Fruit fly (Drosophila melanogaster) whole organism, embryonic: ENCODE data around the gene CG15418.
A peak's percentile ranks its signal among the peaks of the same experiment; 100 is the strongest.

Source experiments
- Abd-B ChIP-seq: fragments of 200-800 bp; sonication (Bioruptor generic); optimal IDR thresholded peaks from 2 replicates; lab custom pipeline; 2018; ENCODE audit warnings: missing biosample characterization, mild to moderate bottlenecking, missing genetic modification characterization, moderate library complexity
- Asciz ChIP-seq: fragments of 200-800 bp; sonication (Bioruptor generic); optimal IDR thresholded peaks from 2 replicates; lab custom pipeline; 2017; ENCODE audit warnings: missing biosample characterization, mild to moderate bottlenecking, missing genetic modification characterization, missing genetic modification reagents
- Bgb ChIP-seq: fragments of 200-800 bp; sonication (Bioruptor generic); IDR thresholded peaks from 2 replicates; pipeline ENCODE4 v1.3.6; 2022; ENCODE audit warnings: missing biosample characterization, missing genetic modification characterization; ENCODE audit not compliant: partially characterized antibody
- C15 ChIP-seq: fragments of 200-800 bp; sonication (Bioruptor generic); IDR thresholded peaks from 3 replicates; pipeline ENCODE4 v1.3.6; 2022; ENCODE audit warnings: missing biosample characterization, missing genetic modification characterization
- CG10209 ChIP-seq: fragments of 200-800 bp; sonication (Bioruptor generic); optimal IDR thresholded peaks from 3 replicates; lab custom pipeline; 2017; ENCODE audit warnings: missing biosample characterization, mild to moderate bottlenecking, missing genetic modification characterization, missing genetic modification reagents
- CG10543 ChIP-seq: fragments of 200-800 bp; sonication (Bioruptor generic); optimal IDR thresholded peaks from 3 replicates; lab custom pipeline; 2017; ENCODE audit warnings: missing biosample characterization, mild to moderate bottlenecking, missing genetic modification characterization, moderate library complexity
- CG10959 ChIP-seq: fragments of 200-800 bp; sonication (Bioruptor generic); IDR thresholded peaks from 2 replicates; pipeline ENCODE4 v1.3.6; 2022; ENCODE audit warnings: missing biosample characterization, missing genetic modification characterization
- CG12104 ChIP-seq: fragments of 200-800 bp; sonication (Bioruptor generic); optimal IDR thresholded peaks from 3 replicates; lab custom pipeline; 2016; ENCODE audit warnings: missing biosample characterization, missing genetic modification characterization
- CG12299 ChIP-seq: fragments of 200-800 bp; sonication (Bioruptor generic); optimal IDR thresholded peaks from 2 replicates; lab custom pipeline; 2018; ENCODE audit warnings: missing biosample characterization, mild to moderate bottlenecking, missing genetic modification characterization
- CG31388 ChIP-seq: fragments of 200-800 bp; sonication (Bioruptor generic); optimal IDR thresholded peaks from 2 replicates; lab custom pipeline; 2016; ENCODE audit warnings: missing biosample characterization, missing genetic modification characterization
- CG33557 ChIP-seq: fragments of 200-800 bp; sonication (Bioruptor generic); optimal IDR thresholded peaks from 2 replicates; lab custom pipeline; 2019; ENCODE audit warnings: missing biosample characterization, mild to moderate bottlenecking, missing genetic modification characterization, moderate library complexity
- CG4360 ChIP-seq: fragments of 200-800 bp; sonication (Bioruptor generic); IDR thresholded peaks from 2 replicates; pipeline ENCODE4 v1.3.6; 2022; ENCODE audit warnings: missing biosample characterization, missing genetic modification characterization
- CG4820 ChIP-seq: fragments of 200-800 bp; sonication (Bioruptor generic); optimal IDR thresholded peaks from 3 replicates; lab custom pipeline; 2016; ENCODE audit warnings: missing biosample characterization, missing genetic modification characterization
- CG4854 ChIP-seq: fragments of 200-800 bp; sonication (Bioruptor generic); optimal IDR thresholded peaks from 2 replicates; lab custom pipeline; 2016; ENCODE audit warnings: missing biosample characterization, missing genetic modification characterization, inconsistent platforms
- CG6654 ChIP-seq: fragments of 200-800 bp; sonication (Bioruptor generic); optimal IDR thresholded peaks from 2 replicates; lab custom pipeline; 2017; ENCODE audit warnings: missing biosample characterization, mild to moderate bottlenecking, missing genetic modification characterization
- CG6765 ChIP-seq: fragments of 200-800 bp; sonication (Bioruptor generic); optimal IDR thresholded peaks from 3 replicates; lab custom pipeline; 2017; ENCODE audit warnings: missing biosample characterization, mild to moderate bottlenecking, missing genetic modification characterization
- CG7928 ChIP-seq: fragments of 200-800 bp; sonication (Bioruptor generic); optimal IDR thresholded peaks from 2 replicates; lab custom pipeline; 2017; ENCODE audit warnings: missing biosample characterization, mild to moderate bottlenecking, missing genetic modification characterization
- CG7987 ChIP-seq: fragments of 200-800 bp; sonication (Bioruptor generic); optimal IDR thresholded peaks from 2 replicates; lab custom pipeline; 2018; ENCODE audit warnings: missing biosample characterization, mild to moderate bottlenecking, missing genetic modification characterization, moderate library complexity
- Drgx ChIP-seq: fragments of 200-800 bp; sonication (Bioruptor generic); IDR thresholded peaks from 2 replicates; pipeline ENCODE4 v1.3.6; 2022; ENCODE audit warnings: missing biosample characterization, missing genetic modification characterization
- Eip74EF ChIP-seq, 2 experiments: fragments of 200-800 bp in 1 of 2; fragments of >200 bp in 1 of 2; sonication (Bioruptor generic) in 1 of 2; optimal IDR thresholded peaks; 2 replicates each; lab custom pipeline; 2017 to 2019; ENCODE audit warnings: missing biosample characterization in 2 of 2, missing genetic modification characterization in 2 of 2, mild to moderate bottlenecking in 1 of 2, moderate library complexity in 1 of 2
- HLH54F ChIP-seq: fragments of 200-800 bp; sonication (Bioruptor generic); optimal IDR thresholded peaks from 3 replicates; lab custom pipeline; 2016; ENCODE audit warnings: missing biosample characterization, missing genetic modification characterization
- Hmr ChIP-seq: fragments of 200-800 bp; sonication (Bioruptor generic); optimal IDR thresholded peaks from 3 replicates; lab custom pipeline; 2017; ENCODE audit warnings: mild to moderate bottlenecking, missing biosample characterization, missing genetic modification reagents, missing genetic modification characterization
- Hr3 ChIP-seq: fragments of 200-800 bp; sonication (Bioruptor generic); optimal IDR thresholded peaks from 3 replicates; lab custom pipeline; 2016; ENCODE audit warnings: missing biosample characterization, missing genetic modification characterization
- Lim3 ChIP-seq: fragments of 200-800 bp; sonication (Bioruptor generic); IDR thresholded peaks from 2 replicates; pipeline ENCODE4 v1.3.6; 2022; ENCODE audit warnings: missing biosample characterization, missing genetic modification characterization
- Lpt ChIP-seq: fragments of >200 bp; optimal IDR thresholded peaks from 2 replicates; lab custom pipeline; 2018; ENCODE audit warnings: missing biosample characterization, missing genetic modification characterization
- Mad ChIP-seq: fragments of 200-800 bp; sonication (Bioruptor generic); optimal IDR thresholded peaks from 2 replicates; lab custom pipeline; 2016; ENCODE audit warnings: missing biosample characterization, missing genetic modification characterization
- Meics ChIP-seq: fragments of 200-800 bp; sonication (Bioruptor generic); optimal IDR thresholded peaks from 2 replicates; lab custom pipeline; 2017; ENCODE audit warnings: missing biosample characterization, mild to moderate bottlenecking, missing genetic modification characterization
- Neu2 ChIP-seq: fragments of 200-800 bp; sonication (Bioruptor generic); optimal IDR thresholded peaks from 3 replicates; lab custom pipeline; 2016; ENCODE audit warnings: missing biosample characterization, missing genetic modification characterization, borderline replicate concordance
- Poxn ChIP-seq: fragments of 200-800 bp; sonication (Bioruptor generic); IDR thresholded peaks from 2 replicates; pipeline ENCODE4 v1.3.6; 2022; ENCODE audit warnings: missing biosample characterization, missing genetic modification characterization
- Rx ChIP-seq: fragments of 200-800 bp; sonication (Bioruptor generic); IDR thresholded peaks from 2 replicates; pipeline ENCODE4 v1.3.6; 2022; ENCODE audit warnings: missing biosample characterization, missing genetic modification characterization
- cato ChIP-seq: fragments of 200-800 bp; sonication (Bioruptor generic); optimal IDR thresholded peaks from 2 replicates; lab custom pipeline; 2016; ENCODE audit warnings: missing biosample characterization, missing genetic modification characterization, borderline replicate concordance
- dimm ChIP-seq: fragments of 200-800 bp; sonication (Bioruptor generic); IDR thresholded peaks from 2 replicates; pipeline ENCODE4 v1.3.6; 2022; ENCODE audit warnings: missing biosample characterization, missing genetic modification characterization
- hb ChIP-seq: fragments of 200-800 bp; sonication (Bioruptor generic); IDR thresholded peaks from 3 replicates; pipeline ENCODE4 v1.3.6; 2022; ENCODE audit warnings: missing biosample characterization, missing genetic modification characterization; ENCODE audit not compliant: partially characterized antibody
- inv ChIP-seq: fragments of 200-800 bp; sonication (Bioruptor generic); IDR thresholded peaks from 2 replicates; pipeline ENCODE4 v1.3.6; 2022; ENCODE audit warnings: missing biosample characterization, missing genetic modification characterization; ENCODE audit not compliant: partially characterized antibody
- ken ChIP-seq: fragments of 200-800 bp; sonication (Bioruptor generic); IDR thresholded peaks from 3 replicates; pipeline ENCODE4 v1.3.6; 2022; ENCODE audit warnings: missing biosample characterization, missing genetic modification characterization
- lbe ChIP-seq: fragments of 200-800 bp; sonication (Bioruptor generic); optimal IDR thresholded peaks from 2 replicates; lab custom pipeline; 2016; ENCODE audit warnings: missing biosample characterization, mild to moderate bottlenecking, missing genetic modification characterization
- mld ChIP-seq: fragments of 200-800 bp; sonication (Bioruptor generic); IDR thresholded peaks from 3 replicates; pipeline ENCODE4 v1.3.6; 2022; ENCODE audit warnings: missing biosample characterization, missing genetic modification characterization; ENCODE audit not compliant: partially characterized antibody
- p53 ChIP-seq: fragments of 200-800 bp; sonication (Bioruptor generic); optimal IDR thresholded peaks from 2 replicates; lab custom pipeline; 2016; ENCODE audit warnings: missing biosample characterization, missing genetic modification characterization
- pita ChIP-seq: fragments of 200-800 bp; sonication (Bioruptor generic); optimal IDR thresholded peaks from 2 replicates; lab custom pipeline; 2017; ENCODE audit warnings: missing biosample characterization, mild to moderate bottlenecking, missing genetic modification characterization
- pros ChIP-seq: fragments of 200-800 bp; sonication (Bioruptor generic); optimal IDR thresholded peaks from 3 replicates; lab custom pipeline; 2019; ENCODE audit warnings: missing biosample characterization, mild to moderate bottlenecking, missing genetic modification characterization, moderate library complexity
- pum ChIP-seq: fragments of 200-800 bp; sonication (Bioruptor generic); optimal IDR thresholded peaks from 2 replicates; lab custom pipeline; 2016; ENCODE audit warnings: missing biosample characterization, missing genetic modification characterization
- ranshi ChIP-seq: fragments of 200-800 bp; sonication (Bioruptor generic); IDR thresholded peaks from 2 replicates; pipeline ENCODE4 v1.3.6; 2022; ENCODE audit warnings: missing biosample characterization, missing genetic modification characterization
- sd ChIP-seq: fragments of 200-800 bp; sonication (Bioruptor generic); optimal IDR thresholded peaks from 3 replicates; lab custom pipeline; 2018; ENCODE audit warnings: missing biosample characterization, mild to moderate bottlenecking, missing genetic modification characterization, moderate library complexity
- seq ChIP-seq: fragments of 200-800 bp; sonication (Bioruptor generic); IDR thresholded peaks from 2 replicates; pipeline ENCODE4 v1.3.6; 2022; ENCODE audit warnings: missing biosample characterization, missing genetic modification characterization
- tgo ChIP-seq: fragments of 200-800 bp; sonication (Bioruptor generic); IDR thresholded peaks from 3 replicates; pipeline ENCODE4 v1.3.6; 2022; ENCODE audit warnings: missing biosample characterization, missing genetic modification characterization
- tio ChIP-seq: fragments of 200-800 bp; sonication (Bioruptor generic); optimal IDR thresholded peaks from 2 replicates; lab custom pipeline; 2017; ENCODE audit warnings: missing biosample characterization, missing genetic modification characterization, inconsistent platforms
- trh ChIP-seq: fragments of 200-800 bp; sonication (Bioruptor generic); optimal IDR thresholded peaks from 2 replicates; lab custom pipeline; 2016; ENCODE audit warnings: missing biosample characterization, missing genetic modification characterization
- twi ChIP-seq: fragments of 200-800 bp; optimal IDR thresholded peaks from 2 replicates; lab custom pipeline; 2019; ENCODE audit warnings: missing biosample characterization, mild to moderate bottlenecking, missing genetic modification characterization, moderate library complexity
- usp ChIP-seq: fragments of >200 bp; optimal IDR thresholded peaks from 2 replicates; lab custom pipeline; 2017; ENCODE audit warnings: missing biosample characterization, missing genetic modification characterization

The CG15418 gene

DNA sequence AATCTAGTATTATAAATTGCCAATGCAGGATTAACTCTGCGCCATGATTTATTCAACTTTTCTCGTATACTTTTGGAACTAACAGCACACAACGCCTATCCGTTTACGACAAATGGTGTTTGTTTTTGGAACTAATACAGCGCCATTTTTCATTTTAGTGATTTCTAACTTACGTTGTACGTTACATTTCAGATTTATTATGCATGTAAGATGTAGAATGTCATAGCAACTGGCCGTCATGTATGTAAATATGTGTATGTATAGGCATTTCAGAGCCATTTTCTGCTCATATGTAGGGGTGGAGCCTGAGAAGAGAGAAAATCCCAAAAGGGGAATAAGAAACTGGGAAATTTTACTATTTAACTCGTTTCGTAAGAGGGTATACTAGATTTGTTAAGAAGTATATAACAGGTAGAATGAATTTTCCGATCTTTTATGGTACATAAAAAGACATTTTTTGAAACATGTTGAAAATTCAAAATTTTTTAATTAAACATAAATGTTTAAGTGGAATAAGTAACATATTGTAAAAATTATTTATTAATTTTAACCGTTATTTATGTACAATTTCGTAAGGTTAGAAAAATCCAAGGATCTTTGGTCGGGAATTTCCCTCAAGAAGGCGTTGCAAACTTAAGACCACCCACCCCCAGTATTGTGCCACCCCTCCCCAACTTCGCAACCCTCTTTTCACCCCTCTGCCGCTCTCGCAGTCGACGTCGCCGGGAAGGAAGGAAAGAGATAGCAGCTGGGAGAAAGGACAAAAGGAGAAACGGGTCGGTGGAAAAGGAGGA is 36.0 kb upstream of the CG15418 start (continued):
- TF ChIP-seq CG4360 (GFP tag; lab: Robert Waterston, UW) (no peak), CG6654 (no peak), Poxn (no peak), Rx (GFP tag; lab: Robert Waterston, UW) (0 out of 2 replicates have a peak, but pooled peaks have one; percentile 23), cato (GFP tag; lab: Kevin White, UChicago) (no peak), Meics (GFP tag; lab: Kevin White, UChicago) (peak; percentile 41), Lpt (GFP tag; lab: Kevin White, UChicago) (no peak), Lim3 (GFP tag; lab: Robert Waterston, UW) (no peak), sd (peak; percentile 84), tgo (GFP tag; lab: Robert Waterston, UW) (no peak; the same call in 2 of the 3 replicates), CG10959 (GFP tag; lab: Robert Waterston, UW) (no peak), ken (peak; percentile 72), CG33557 (GFP tag; lab: Kevin White, UChicago) (no peak), usp (GFP tag; lab: Kevin White, UChicago) (no peak), CG7987 (GFP tag; lab: Kevin White, UChicago) (peak; percentile 75), pros (GFP tag; lab: Kevin White, UChicago) (peak; percentile 94), CG12299 (tag; lab: Kevin White, UChicago) (no peak), HLH54F (peak; percentile 29), tio (GFP tag; lab: Kevin White, UChicago) (no peak), Eip74EF (GFP tag; optimal IDR thresholded peaks at IDR 0.05; lab: Kevin White, UChicago) (no peak), CG12104 (GFP tag; lab: Kevin White, UChicago) (no peak), CG31388 (GFP tag; lab: Kevin White, UChicago) (peak; percentile 0), inv (no peak; the same call in 1 of the 2 replicates), Bgb (GFP tag; lab: Robert Waterston, UW) (peak; percentile 89), dimm (no peak), C15 (GFP tag; lab: Robert Waterston, UW) (no peak), p53 (GFP tag; lab: Kevin White, UChicago) (peak; percentile 51), Neu2 (no peak), seq (peak; percentile 73; the same call in 1 of the 2 replicates), lbe (GFP tag; lab: Kevin White, UChicago) (peak; percentile 34), Drgx (GFP tag; lab: Robert Waterston, UW) (peak; percentile 81), hb (no peak), CG10543 (no peak), Asciz (GFP tag; lab: Kevin White, UChicago) (peak; percentile 8), ranshi (peak; percentile 39; the same call in 1 of the 2 replicates), CG4854 (peak; percentile 67), Hmr (GFP tag; lab: Kevin White, UChicago) (peak; percentile 64), twi (tag; lab: Kevin White, UChicago) (peak; percentile 35), Mad (no peak), CG6765 (GFP tag; lab: Kevin White, UChicago) (no peak), Hr3 (peak; percentile 24), CG10209 (no peak), trh (GFP tag; lab: Kevin White, UChicago) (no peak), CG7928 (no peak), Abd-B (GFP tag; lab: Kevin White, UChicago) (peak; percentile 53), pum (GFP tag; lab: Kevin White, UChicago) (peak; percentile 73), mld (no peak), pita (peak; percentile 66), CG4820 (GFP tag; lab: Kevin White, UChicago) (peak; percentile 51)
